Worm (Caenorhabditis elegans): ENCODE data around the gene cogc-8.

Gene cogc-8

ce11 chrIV:291851-292367, 51.7 kb downstream of the cogc-8 start:
- TF ChIP-seq ZK185.1 (tag; optimal IDR thresholded peaks at IDR 0.05; ENCODE audit: poor library complexity, severe bottlenecking): peak; percentile 19
- TF ChIP-seq mcd-1 (GFP tag; IDR thresholded peaks at IDR 0.05): peak; percentile 4; the same call in 1 of the 2 replicates
- TF ChIP-seq ztf-26 (tag; optimal IDR thresholded peaks at IDR 0.05): no peak
- peak; percentile 18 for TF ChIP-seq pha-4 (tag; optimal IDR thresholded peaks at IDR 0.05)
- no peak for TF ChIP-seq snpc-4 (GFP tag; optimal IDR thresholded peaks at IDR 0.05)
- no peak for TF ChIP-seq snpc-4 (tag; optimal IDR thresholded peaks at IDR 0.05)
- TF ChIP-seq lin-26 (GFP tag; IDR thresholded peaks at IDR 0.05): no peak
- TF ChIP-seq nhr-90 (tag; optimal IDR thresholded peaks at IDR 0.05): peak; percentile 42
- peak; percentile 80 for TF ChIP-seq nhr-80 (tag; optimal IDR thresholded peaks at IDR 0.05)
- peak; percentile 53; the same call in 1 of the 2 replicates for TF ChIP-seq pbrm-1 (GFP tag; IDR thresholded peaks at IDR 0.05)
- TF ChIP-seq unc-62 (GFP tag; optimal IDR thresholded peaks at IDR 0.05): peak; percentile 20
- peak; percentile 49 for TF ChIP-seq tlf-1 (GFP tag; optimal IDR thresholded peaks at IDR 0.05)
- peak; percentile 45 for TF ChIP-seq madf-10 (tag; optimal IDR thresholded peaks at IDR 0.05)
- TF ChIP-seq lin-40 (tag; optimal IDR thresholded peaks at IDR 0.05): peak; percentile 45
- TF ChIP-seq chd-7 (tag; optimal IDR thresholded peaks at IDR 0.05): peak; percentile 30
- TF ChIP-seq cebp-1 (GFP tag; IDR thresholded peaks at IDR 0.05): 0 out of 2 replicates have a peak, but pooled peaks have one; percentile 17
- TF ChIP-seq cebp-1 (tag; optimal IDR thresholded peaks at IDR 0.05): peak; percentile 47
- peak; percentile 41 to 66 for TF ChIP-seq let-607 (tag; optimal IDR thresholded peaks at IDR 0.05)
- peak; percentile 60; the same call in 1 of the 2 replicates for TF ChIP-seq Y53G8AR.9 (GFP tag; conservative IDR thresholded peaks at IDR 0.05)
- TF ChIP-seq ekl-4 (GFP tag; IDR thresholded peaks at IDR 0.05): 0 out of 2 replicates have a peak, but pooled peaks have one; percentile 16
- TF ChIP-seq D2030.7 (GFP tag; IDR thresholded peaks at IDR 0.05): no peak
- no peak for TF ChIP-seq Y79H2A.3 (GFP tag; conservative IDR thresholded peaks at IDR 0.05)
- no peak for TF ChIP-seq sptf-2 (GFP tag; optimal IDR thresholded peaks at IDR 0.05)
- peak; percentile 66 for TF ChIP-seq B0336.3 (GFP tag; IDR thresholded peaks at IDR 0.05)
- peak; percentile 68 for TF ChIP-seq repo-1 (tag; optimal IDR thresholded peaks at IDR 0.05)
- peak; percentile 20 for TF ChIP-seq lin-54 (GFP tag; optimal IDR thresholded peaks at IDR 0.05)
- TF ChIP-seq mes-4 (tag; optimal IDR thresholded peaks at IDR 0.05): no peak
- TF ChIP-seq atf-7 (tag; optimal IDR thresholded peaks at IDR 0.05): peak; percentile 79
- TF ChIP-seq F49E8.2 (tag; optimal IDR thresholded peaks at IDR 0.05; ENCODE audit: insufficient read depth): no peak
- peak; percentile 34 for TF ChIP-seq tbp1 (GFP tag; optimal IDR thresholded peaks at IDR 0.05)
- TF ChIP-seq hmg-1.2 (GFP tag; IDR thresholded peaks at IDR 0.05): 0 out of 2 replicates have a peak, but pooled peaks have one; percentile 16

DNA sequence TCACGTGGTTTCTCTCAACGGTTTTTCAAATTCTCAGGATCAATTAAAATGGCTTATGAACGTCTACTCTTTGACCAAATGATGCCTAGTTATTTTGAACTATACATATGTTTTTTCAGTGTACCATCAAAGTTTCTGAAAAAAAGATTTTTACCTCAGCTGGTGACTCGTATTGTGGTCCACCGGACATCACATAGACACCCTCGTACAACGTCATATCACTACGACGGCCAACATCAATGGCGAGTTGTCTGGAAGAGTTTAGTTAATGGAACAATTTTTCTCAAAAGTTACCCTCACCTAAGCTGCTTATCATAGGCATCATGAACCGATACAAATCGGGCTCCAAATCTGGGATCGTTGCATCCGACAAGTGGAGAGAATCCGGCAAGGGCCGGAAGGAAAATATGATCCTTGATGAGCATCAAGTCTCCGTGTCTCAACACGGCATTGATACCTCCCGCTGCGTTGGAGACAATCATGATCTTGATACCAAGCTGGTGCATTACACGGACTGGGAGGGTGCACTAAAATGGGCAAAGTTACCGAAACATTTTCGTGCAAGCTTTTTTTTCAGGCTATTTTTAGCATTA, 53.0 kb downstream of the cogc-8 start:
- TF ChIP-seq pha-4 (tag; optimal IDR thresholded peaks at IDR 0.05) (no peak), Y53G8AR.9 (GFP tag; conservative IDR thresholded peaks at IDR 0.05) (0 out of 2 replicates have a peak, but pooled peaks have one; percentile 65)

Measured in whole organism, young adult.